Fruit fly (Drosophila melanogaster) whole organism, embryonic: ENCODE measurements around the gene CG7742.

ENCODE experiments used
- Antp ChIP-seq: fragments of 200-800 bp; sonication (Bioruptor generic); optimal IDR thresholded peaks from 3 replicates; lab custom pipeline; 2016; ENCODE audit warnings: missing biosample characterization, missing genetic modification characterization
- Awh ChIP-seq: fragments of 200-800 bp; sonication (Bioruptor generic); IDR thresholded peaks from 2 replicates; pipeline ENCODE4, ENCODE4 v1.3.6; 2022; ENCODE audit warnings: missing biosample characterization, missing genetic modification characterization
- CG1024 ChIP-seq: fragments of 200-800 bp; sonication (Bioruptor generic); IDR thresholded peaks from 2 replicates; pipeline ENCODE4 v1.3.6; 2022; ENCODE audit warnings: missing biosample characterization, missing genetic modification characterization
- CG10274 ChIP-seq: fragments of 200-800 bp; sonication (Bioruptor generic); optimal IDR thresholded peaks from 3 replicates; lab custom pipeline; 2017; ENCODE audit warnings: missing biosample characterization, mild to moderate bottlenecking, missing genetic modification characterization
- CG11560 ChIP-seq: fragments of 200-800 bp; sonication (Bioruptor generic); IDR thresholded peaks from 3 replicates; pipeline ENCODE4 v1.3.6; 2022; ENCODE audit warnings: missing biosample characterization, missing genetic modification characterization
- CG13123 ChIP-seq: fragments of 200-800 bp; sonication (Bioruptor generic); optimal IDR thresholded peaks from 2 replicates; lab custom pipeline; 2016; ENCODE audit warnings: missing biosample characterization, missing genetic modification characterization
- CG14710 ChIP-seq: fragments of 200-800 bp; sonication (Bioruptor generic); optimal IDR thresholded peaks from 3 replicates; lab custom pipeline; 2019; ENCODE audit warnings: missing biosample characterization, mild to moderate bottlenecking, missing genetic modification characterization, moderate library complexity
- CG17612 ChIP-seq: fragments of 200-800 bp; sonication (Bioruptor generic); IDR thresholded peaks from 2 replicates; pipeline ENCODE4 v1.3.6; 2022; ENCODE audit warnings: missing biosample characterization, missing genetic modification characterization
- CG32532 ChIP-seq: fragments of 200-800 bp; sonication (Bioruptor generic); IDR thresholded peaks from 2 replicates; pipeline ENCODE4 v1.3.6; 2022; ENCODE audit warnings: missing biosample characterization, missing genetic modification characterization
- CG43689 ChIP-seq: fragments of 200-800 bp; sonication (Bioruptor generic); IDR thresholded peaks from 2 replicates; pipeline ENCODE4 v1.3.6; 2022; ENCODE audit warnings: missing biosample characterization, missing genetic modification characterization
- CG6854 ChIP-seq: fragments of 200-800 bp; sonication (Bioruptor generic); optimal IDR thresholded peaks from 3 replicates; lab custom pipeline; 2017; ENCODE audit warnings: missing biosample characterization, mild to moderate bottlenecking, missing genetic modification characterization
- CG7357 ChIP-seq: fragments of 200-800 bp; sonication (Bioruptor generic); IDR thresholded peaks from 3 replicates; pipeline ENCODE4 v1.3.6; 2022; ENCODE audit warnings: missing biosample characterization, missing genetic modification characterization
- CG7786 ChIP-seq: fragments of 200-800 bp; sonication (Bioruptor generic); optimal IDR thresholded peaks from 2 replicates; lab custom pipeline; 2016; ENCODE audit warnings: missing biosample characterization, missing genetic modification characterization
- CG8359 ChIP-seq: fragments of 200-800 bp; sonication (Bioruptor generic); optimal IDR thresholded peaks from 2 replicates; lab custom pipeline; 2017; ENCODE audit warnings: missing biosample characterization, mild to moderate bottlenecking, missing genetic modification characterization, borderline replicate concordance
- CG9876 ChIP-seq: fragments of 200-800 bp; sonication (Bioruptor generic); optimal IDR thresholded peaks from 2 replicates; lab custom pipeline; 2016; ENCODE audit warnings: missing biosample characterization, missing genetic modification characterization
- D ChIP-seq, 2 experiments: fragments of 200-800 bp in 1 of 2; fragments of >200 bp in 1 of 2; sonication (Bioruptor generic) in 1 of 2; optimal IDR thresholded peaks; 2 replicates in 1 of 2; 3 replicates in 1 of 2; lab custom pipeline; 2017; ENCODE audit warnings: mild to moderate bottlenecking in 1 of 2, missing biosample characterization in 1 of 2, missing genetic modification characterization in 1 of 2, missing genetic modification reagents in 1 of 2
- Dfd ChIP-seq, 2 experiments: fragments of >200 bp; optimal IDR thresholded peaks; 2 replicates each; lab custom pipeline; 2017; ENCODE audit warnings: missing biosample characterization in 2 of 2, missing genetic modification characterization in 2 of 2
- Dip3 ChIP-seq: fragments of 200-800 bp; sonication (Bioruptor generic); optimal IDR thresholded peaks from 3 replicates; lab custom pipeline; 2016; ENCODE audit warnings: missing biosample characterization, missing genetic modification characterization
- HLH3B ChIP-seq: fragments of 200-800 bp; sonication (Bioruptor generic); IDR thresholded peaks from 2 replicates; pipeline ENCODE4 v1.3.6; 2022; ENCODE audit warnings: missing biosample characterization, missing genetic modification characterization
- Hmr ChIP-seq: fragments of 200-800 bp; sonication (Bioruptor generic); optimal IDR thresholded peaks from 3 replicates; lab custom pipeline; 2017; ENCODE audit warnings: mild to moderate bottlenecking, missing biosample characterization, missing genetic modification reagents, missing genetic modification characterization
- Hr3 ChIP-seq: fragments of 200-800 bp; sonication (Bioruptor generic); optimal IDR thresholded peaks from 3 replicates; lab custom pipeline; 2016; ENCODE audit warnings: missing biosample characterization, missing genetic modification characterization
- Mes4 ChIP-seq: fragments of 200-800 bp; sonication (Bioruptor generic); optimal IDR thresholded peaks from 2 replicates; lab custom pipeline; 2016; ENCODE audit warnings: missing biosample characterization, missing genetic modification characterization
- Sin3A ChIP-seq: fragments of >200 bp; optimal IDR thresholded peaks from 2 replicates; lab custom pipeline; 2018
- Sox100B ChIP-seq: fragments of 200-800 bp; sonication (Bioruptor generic); optimal IDR thresholded peaks from 3 replicates; lab custom pipeline; 2018; ENCODE audit warnings: missing biosample characterization, mild to moderate bottlenecking, missing genetic modification characterization
- Sry-δ ChIP-seq: fragments of 200-800 bp; sonication (Bioruptor generic); optimal IDR thresholded peaks from 2 replicates; lab custom pipeline; 2016; ENCODE audit warnings: missing biosample characterization, missing genetic modification characterization
- Usf ChIP-seq: fragments of 200-800 bp; sonication (Bioruptor generic); optimal IDR thresholded peaks from 2 replicates; lab custom pipeline; 2017; ENCODE audit warnings: missing genotype, missing biosample characterization, missing genetic modification characterization
- bab2 ChIP-seq: fragments of 200-800 bp; sonication (Bioruptor generic); optimal IDR thresholded peaks from 2 replicates; lab custom pipeline; 2016; ENCODE audit warnings: missing biosample characterization, missing genetic modification characterization
- dmrt11E ChIP-seq: fragments of 200-800 bp; sonication (Bioruptor generic); optimal IDR thresholded peaks from 3 replicates; lab custom pipeline; 2018; ENCODE audit warnings: missing biosample characterization, mild to moderate bottlenecking, missing genetic modification characterization, moderate library complexity
- en ChIP-seq: fragments of 200-800 bp; sonication (Bioruptor generic); optimal IDR thresholded peaks from 2 replicates; lab custom pipeline; 2016; ENCODE audit warnings: missing biosample characterization, missing genetic modification characterization
- eyg ChIP-seq: fragments of 200-800 bp; sonication (Bioruptor generic); optimal IDR thresholded peaks from 3 replicates; lab custom pipeline; 2016; ENCODE audit warnings: missing biosample characterization, missing genetic modification characterization
- ham ChIP-seq: fragments of 200-800 bp; sonication (Bioruptor generic); IDR thresholded peaks from 2 replicates; pipeline ENCODE4 v1.3.6; 2022; ENCODE audit warnings: missing biosample characterization, missing genetic modification characterization
- inv ChIP-seq: fragments of 200-800 bp; sonication (Bioruptor generic); IDR thresholded peaks from 2 replicates; pipeline ENCODE4 v1.3.6; 2022; ENCODE audit warnings: missing biosample characterization, missing genetic modification characterization; ENCODE audit not compliant: partially characterized antibody
- nerfin-2 ChIP-seq: fragments of 200-800 bp; sonication (Bioruptor generic); IDR thresholded peaks from 2 replicates; pipeline ENCODE4 v1.3.6; 2022; ENCODE audit warnings: missing biosample characterization, missing genetic modification characterization; ENCODE audit not compliant: partially characterized antibody
- oc ChIP-seq: fragments of 200-800 bp; sonication (Bioruptor generic); optimal IDR thresholded peaks from 2 replicates; lab custom pipeline; 2018; ENCODE audit warnings: missing biosample characterization, mild to moderate bottlenecking, missing genetic modification characterization, moderate library complexity
- odd ChIP-seq: fragments of 200-800 bp; sonication (Bioruptor generic); optimal IDR thresholded peaks from 2 replicates; lab custom pipeline; 2017; ENCODE audit warnings: missing biosample characterization, mild to moderate bottlenecking, missing genetic modification characterization
- p53 ChIP-seq: fragments of 200-800 bp; sonication (Bioruptor generic); optimal IDR thresholded peaks from 2 replicates; lab custom pipeline; 2016; ENCODE audit warnings: missing biosample characterization, missing genetic modification characterization
- ranshi ChIP-seq: fragments of 200-800 bp; sonication (Bioruptor generic); IDR thresholded peaks from 2 replicates; pipeline ENCODE4 v1.3.6; 2022; ENCODE audit warnings: missing biosample characterization, missing genetic modification characterization
- sc ChIP-seq, 3 experiments: fragments of >200 bp in 2 of 3; fragments of 200-800 bp in 1 of 3; sonication (Bioruptor generic) in 1 of 3; optimal IDR thresholded peaks; 2 replicates in 2 of 3; 3 replicates in 1 of 3; lab custom pipeline; 2017; ENCODE audit warnings: mild to moderate bottlenecking in 1 of 3, missing biosample characterization in 1 of 3, missing genetic modification characterization in 1 of 3, missing genetic modification reagents in 1 of 3
- sd ChIP-seq: fragments of 200-800 bp; sonication (Bioruptor generic); optimal IDR thresholded peaks from 3 replicates; lab custom pipeline; 2018; ENCODE audit warnings: missing biosample characterization, mild to moderate bottlenecking, missing genetic modification characterization, moderate library complexity
- sisA ChIP-seq: fragments of 200-800 bp; sonication (Bioruptor generic); IDR thresholded peaks from 2 replicates; pipeline ENCODE4 v1.3.6; 2022; ENCODE audit warnings: missing biosample characterization, missing genetic modification characterization
- slou ChIP-seq: fragments of 200-800 bp; sonication (Bioruptor generic); optimal IDR thresholded peaks from 3 replicates; lab custom pipeline; 2016; ENCODE audit warnings: missing biosample characterization, missing genetic modification characterization
- slp2 ChIP-seq: fragments of 200-800 bp; sonication (Bioruptor generic); optimal IDR thresholded peaks from 2 replicates; lab custom pipeline; 2016; ENCODE audit warnings: missing biosample characterization, missing genetic modification characterization
- sug ChIP-seq: fragments of 200-800 bp; optimal IDR thresholded peaks from 2 replicates; lab custom pipeline; 2019; ENCODE audit warnings: missing biosample characterization, mild to moderate bottlenecking, missing genetic modification characterization, moderate library complexity
- tll ChIP-seq, 2 experiments: fragments of 200-800 bp in 1 of 2; fragments of >200 bp in 1 of 2; sonication (Bioruptor generic) in 1 of 2; optimal IDR thresholded peaks; 2 replicates each; lab custom pipeline; 2017 to 2019; ENCODE audit warnings: missing biosample characterization in 2 of 2, missing genetic modification characterization in 2 of 2, mild to moderate bottlenecking in 1 of 2, moderate library complexity in 1 of 2
- trem ChIP-seq: fragments of 200-800 bp; optimal IDR thresholded peaks from 3 replicates; lab custom pipeline; 2019; ENCODE audit warnings: missing biosample characterization, mild to moderate bottlenecking, missing genetic modification characterization, moderate library complexity
- trh ChIP-seq: fragments of 200-800 bp; sonication (Bioruptor generic); optimal IDR thresholded peaks from 2 replicates; lab custom pipeline; 2016; ENCODE audit warnings: missing biosample characterization, missing genetic modification characterization
- tx ChIP-seq: fragments of 200-800 bp; sonication (Bioruptor generic); optimal IDR thresholded peaks from 2 replicates; lab custom pipeline; 2016; ENCODE audit warnings: missing biosample characterization, missing genetic modification characterization
- usp ChIP-seq: fragments of >200 bp; optimal IDR thresholded peaks from 2 replicates; lab custom pipeline; 2017; ENCODE audit warnings: missing biosample characterization, missing genetic modification characterization
- zfh1 ChIP-seq: fragments of 200-800 bp; sonication (Bioruptor generic); IDR thresholded peaks from 3 replicates; pipeline ENCODE4 v1.3.6; 2022; ENCODE audit warnings: missing biosample characterization, missing genetic modification characterization
- zfh2 ChIP-seq: fragments of 200-800 bp; sonication (Bioruptor generic); optimal IDR thresholded peaks from 2 replicates; lab custom pipeline; 2016; ENCODE audit warnings: missing biosample characterization, missing genetic modification characterization

CG7742 gene

DNA sequence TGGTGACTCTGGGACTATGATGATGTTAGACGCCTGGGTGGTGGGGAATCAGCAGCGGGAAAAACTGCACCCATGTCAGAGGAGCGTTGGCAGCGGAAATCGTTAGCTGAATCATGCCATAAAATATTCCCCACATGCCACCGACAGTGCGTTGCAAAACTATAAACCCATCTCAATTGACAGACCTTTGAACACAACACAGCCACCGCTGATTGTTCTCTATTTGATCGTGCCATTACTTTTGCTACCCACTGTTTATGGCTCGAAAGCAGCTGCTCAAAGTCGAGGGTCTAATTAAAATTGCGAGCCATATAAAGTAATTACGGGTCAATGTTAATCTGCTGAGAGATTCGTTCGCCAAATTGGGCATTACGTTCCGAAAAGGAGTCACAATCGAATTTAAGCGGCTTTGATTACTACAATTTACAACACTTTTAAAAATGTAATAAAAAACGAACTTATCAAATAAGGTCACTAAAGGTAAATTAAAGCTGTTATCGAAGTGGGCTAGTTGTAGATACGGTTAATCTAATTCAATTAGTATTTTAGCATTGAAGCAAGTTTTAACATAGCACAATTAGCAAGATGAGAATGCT is 9.9 kb upstream of the CG7742 start:
- no peak for TF ChIP-seq Dfd (GFP tag; optimal IDR thresholded peaks at IDR 0.05; lab: Kevin White, UChicago)
- TF ChIP-seq inv (GFP tag; lab: Robert Waterston, UW): 0 out of 2 replicates have a peak, but pooled peaks have one; percentile 13
- 0 out of 2 replicates have a peak, but pooled peaks have one; percentile 35 for TF ChIP-seq HLH3B (GFP tag; lab: Robert Waterston, UW)
- no peak for TF ChIP-seq CG11560
- TF ChIP-seq trem (tag; lab: Kevin White, UChicago): no peak
- TF ChIP-seq D (optimal IDR thresholded peaks at IDR 0.05; lab: Kevin White, UChicago): no peak
- no peak for TF ChIP-seq D (GFP tag; optimal IDR thresholded peaks at IDR 0.05; lab: Kevin White, UChicago)
- no peak for TF ChIP-seq CG1024 (GFP tag; lab: Robert Waterston, UW)
- no peak for TF ChIP-seq usp (GFP tag; lab: Kevin White, UChicago)
- no peak for TF ChIP-seq CG43689 (GFP tag; lab: Robert Waterston, UW)
- 0 out of 2 replicates have a peak, but pooled peaks have one; percentile 13 for TF ChIP-seq ham (GFP tag; lab: Robert Waterston, UW)
- TF ChIP-seq bab2 (GFP tag; lab: Kevin White, UChicago): peak; percentile 1
- no peak for TF ChIP-seq trh (GFP tag; lab: Kevin White, UChicago)
- no peak for TF ChIP-seq CG9876 (GFP tag; lab: Kevin White, UChicago)
- no peak; the same call in 1 of the 2 replicates for TF ChIP-seq CG32532 (GFP tag; lab: Robert Waterston, UW)
- TF ChIP-seq sd: peak; percentile 43
- no peak for TF ChIP-seq Hr3 (GFP tag; lab: Kevin White, UChicago)
- no peak for TF ChIP-seq tll (GFP tag; optimal IDR thresholded peaks at IDR 0.05; lab: Kevin White, UChicago)
- TF ChIP-seq slou (GFP tag; lab: Kevin White, UChicago): no peak
- peak; percentile 25 for TF ChIP-seq CG8359 (GFP tag; lab: Kevin White, UChicago)
- TF ChIP-seq CG13123 (GFP tag; lab: Kevin White, UChicago): no peak
- TF ChIP-seq zfh1: 0 out of 3 replicates have a peak, but pooled peaks have one; percentile 24
- TF ChIP-seq CG10274 (GFP tag; lab: Kevin White, UChicago): peak; percentile 18
- no peak for TF ChIP-seq CG6854 (GFP tag; lab: Kevin White, UChicago)
- no peak for TF ChIP-seq dmrt11E (tag; lab: Kevin White, UChicago)
- TF ChIP-seq eyg (GFP tag; lab: Kevin White, UChicago): no peak
- TF ChIP-seq Sin3A (lab: Kevin White, UChicago): no peak
- TF ChIP-seq Sry-δ (GFP tag; lab: Kevin White, UChicago): no peak
- no peak for TF ChIP-seq CG14710
- TF ChIP-seq zfh2: no peak
- no peak for TF ChIP-seq sisA (GFP tag; lab: Robert Waterston, UW)
- TF ChIP-seq Awh (GFP tag; lab: Robert Waterston, UW): no peak
- peak; percentile 5 for TF ChIP-seq Hmr (GFP tag; lab: Kevin White, UChicago)
- no peak for TF ChIP-seq ranshi (GFP tag; lab: Robert Waterston, UW)
- no peak for TF ChIP-seq nerfin-2
- no peak for TF ChIP-seq sc (optimal IDR thresholded peaks at IDR 0.05; lab: Kevin White, UChicago)
- no peak for TF ChIP-seq sc (GFP tag; optimal IDR thresholded peaks at IDR 0.05; lab: Kevin White, UChicago)
- no peak for TF ChIP-seq Usf
- TF ChIP-seq CG7357 (GFP tag; lab: Robert Waterston, UW): no peak
- no peak for TF ChIP-seq oc
- TF ChIP-seq Sox100B (GFP tag; lab: Kevin White, UChicago): no peak
- TF ChIP-seq sug (tag; lab: Kevin White, UChicago): peak; percentile 38
- TF ChIP-seq Antp (GFP tag; lab: Kevin White, UChicago): peak; percentile 10
- TF ChIP-seq Mes4 (GFP tag; lab: Kevin White, UChicago): no peak
- TF ChIP-seq odd: no peak
- peak; percentile 2 for TF ChIP-seq CG7786 (GFP tag; lab: Kevin White, UChicago)
- TF ChIP-seq tx (GFP tag; lab: Kevin White, UChicago): no peak
- TF ChIP-seq en: no peak
- TF ChIP-seq p53: no peak
- TF ChIP-seq Dip3 (GFP tag; lab: Kevin White, UChicago): no peak
- no peak for TF ChIP-seq slp2 (GFP tag; lab: Kevin White, UChicago)
- no peak for TF ChIP-seq CG17612
